Worm (Caenorhabditis elegans): ENCODE measurements around the gene T14G8.6.

The T14G8.6 gene

DNA sequence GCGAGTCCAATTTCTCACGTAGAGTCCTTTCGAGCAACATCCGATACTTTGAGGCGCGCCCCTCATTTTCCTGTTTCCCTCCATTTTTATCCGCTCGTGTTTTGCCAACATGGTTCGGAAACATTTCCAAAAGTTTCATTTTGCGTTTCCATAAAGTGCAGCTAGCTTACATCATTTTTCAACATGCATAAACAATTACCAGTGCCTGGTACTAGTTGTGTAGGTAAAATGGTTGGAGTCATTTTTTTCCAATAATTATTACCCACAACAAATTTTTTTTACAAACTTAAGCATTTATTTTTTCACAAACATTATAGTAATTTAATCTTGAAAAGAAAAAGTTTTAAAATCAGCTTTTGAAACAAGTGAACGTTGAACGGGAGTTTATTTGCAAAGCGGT is 46.1 kb upstream of the T14G8.6 start:
- TF ChIP-seq mdl-1 (tag; optimal IDR thresholded peaks at IDR 0.05) = no peak
- TF ChIP-seq aha-1 (tag) = peak; percentile 66
- no peak for TF ChIP-seq hlh-11 (tag; optimal IDR thresholded peaks at IDR 0.05)

DNA sequence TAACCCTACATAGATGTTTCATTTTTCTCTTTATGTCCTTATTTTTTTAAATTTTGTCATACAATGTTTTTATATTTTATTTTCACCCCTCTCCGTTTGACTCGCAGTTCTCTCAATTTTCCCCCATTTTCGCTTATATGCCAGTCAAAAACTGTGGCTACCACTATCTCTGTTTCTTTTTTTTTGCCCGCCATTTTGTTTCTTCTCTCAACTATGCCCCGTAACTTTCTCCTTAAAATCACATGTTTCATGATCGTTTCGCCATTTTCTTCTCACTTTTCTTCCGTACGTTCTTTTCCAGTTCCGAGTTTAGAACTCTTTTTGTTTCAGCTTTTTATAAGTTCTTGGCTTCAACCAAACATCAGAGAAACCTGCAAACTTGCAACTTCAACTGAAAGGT is 44.9 kb upstream of the T14G8.6 start, which contains the start of gene pqn-18:
Gene pqn-18, plus strand, starts transcription at position 331 of the 400 bp plus-strand sequence.
- TF ChIP-seq hlh-30 (tag; optimal IDR thresholded peaks at IDR 0.05; ENCODE audit: insufficient read depth) (peak; percentile 34), lim-7 (GFP tag; IDR thresholded peaks at IDR 0.05) (no peak), daf-16 (GFP tag; optimal IDR thresholded peaks at IDR 0.05) (no peak), daf-16 (tag; optimal IDR thresholded peaks at IDR 0.05) (no peak), R02D3.7 (tag; optimal IDR thresholded peaks at IDR 0.05) (no peak), dmd-6 (GFP tag; IDR thresholded peaks at IDR 0.05) (peak; percentile 45; the same call in 1 of the 2 replicates), unc-62 (GFP tag; optimal IDR thresholded peaks at IDR 0.05 in 1 of 2) (peak in 1 of 2 experiments; percentile 66), unc-62 (tag; optimal IDR thresholded peaks at IDR 0.05) (no peak), ZK337.2 (GFP tag; IDR thresholded peaks at IDR 0.05) (no peak), mep-1 (tag; optimal IDR thresholded peaks at IDR 0.05) (peak; percentile 24), F49E8.2 (tag; optimal IDR thresholded peaks at IDR 0.05; ENCODE audit: borderline replicate concordance) (no peak), nhr-28 (tag; optimal IDR thresholded peaks at IDR 0.05) (peak; percentile 72), lin-39 (tag; optimal IDR thresholded peaks at IDR 0.05) (no peak), mdl-1 (tag; optimal IDR thresholded peaks at IDR 0.05) (peak in 1 of 2 experiments; percentile 13)

DNA sequence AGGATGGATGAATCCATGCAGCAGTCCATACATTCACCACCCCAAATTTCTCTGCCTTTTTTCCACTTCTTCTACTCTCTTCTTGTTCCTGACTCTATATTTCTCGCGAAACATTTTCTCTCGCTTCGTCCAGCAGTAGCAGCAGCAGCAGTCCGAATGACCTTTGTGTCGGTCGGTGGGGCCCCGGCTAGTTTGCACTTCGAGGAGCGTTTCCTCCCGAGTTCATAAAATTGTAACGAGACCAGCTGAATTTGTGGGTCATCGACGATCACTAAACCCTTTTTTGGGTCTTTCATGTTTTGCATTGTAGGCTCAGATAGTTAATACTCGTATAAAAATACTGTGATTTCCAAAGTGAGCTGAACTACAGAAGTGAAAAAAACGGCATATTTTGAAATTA is 41.2 kb upstream of the T14G8.6 start:
- TF ChIP-seq T26A8.4 (GFP tag; IDR thresholded peaks at IDR 0.05) = no peak
- 0 out of 2 replicates have a peak, but pooled peaks have one; percentile 37 for TF ChIP-seq vab-7 (GFP tag; IDR thresholded peaks at IDR 0.05)
- no peak for TF ChIP-seq cey-2 (tag; optimal IDR thresholded peaks at IDR 0.05; ENCODE audit: borderline replicate concordance, insufficient read depth)
- no peak for TF ChIP-seq lin-13 (GFP tag; optimal IDR thresholded peaks at IDR 0.05)
- no peak for TF ChIP-seq zip-11 (GFP tag; IDR thresholded peaks at IDR 0.05)
- TF ChIP-seq dve-1 (tag; optimal IDR thresholded peaks at IDR 0.05; ENCODE audit: insufficient read depth) = no peak
- TF ChIP-seq nhr-77 (tag; optimal IDR thresholded peaks at IDR 0.05) = no peak
- TF ChIP-seq Y75B8A.6 (GFP tag; IDR thresholded peaks at IDR 0.05) = no peak
- TF ChIP-seq nhr-102 (tag; optimal IDR thresholded peaks at IDR 0.05) = no peak
- TF ChIP-seq attf-4 (tag; optimal IDR thresholded peaks at IDR 0.05) = no peak
- no peak for TF ChIP-seq spr-3 (GFP tag; optimal IDR thresholded peaks at IDR 0.05)
- peak; percentile 90 for TF ChIP-seq aha-1 (tag)
- no peak for TF ChIP-seq ceh-28 (tag; optimal IDR thresholded peaks at IDR 0.05)
- TF ChIP-seq nhr-10 (tag; optimal IDR thresholded peaks at IDR 0.05) = no peak
- no peak for TF ChIP-seq mxl-2 (GFP tag; conservative IDR thresholded peaks at IDR 0.05)
- peak; percentile 22; the same call in 1 of the 2 replicates for TF ChIP-seq hmg-1.1 (GFP tag; IDR thresholded peaks at IDR 0.05)
- TF ChIP-seq rbr-2 (tag; optimal IDR thresholded peaks at IDR 0.05) = no peak
- TF ChIP-seq nhr-76 (tag; optimal IDR thresholded peaks at IDR 0.05) = no peak
- no peak for TF ChIP-seq dmd-8 (GFP tag; IDR thresholded peaks at IDR 0.05)
- TF ChIP-seq duxl-1 (tag; optimal IDR thresholded peaks at IDR 0.05; ENCODE audit: poor library complexity) = no peak

DNA sequence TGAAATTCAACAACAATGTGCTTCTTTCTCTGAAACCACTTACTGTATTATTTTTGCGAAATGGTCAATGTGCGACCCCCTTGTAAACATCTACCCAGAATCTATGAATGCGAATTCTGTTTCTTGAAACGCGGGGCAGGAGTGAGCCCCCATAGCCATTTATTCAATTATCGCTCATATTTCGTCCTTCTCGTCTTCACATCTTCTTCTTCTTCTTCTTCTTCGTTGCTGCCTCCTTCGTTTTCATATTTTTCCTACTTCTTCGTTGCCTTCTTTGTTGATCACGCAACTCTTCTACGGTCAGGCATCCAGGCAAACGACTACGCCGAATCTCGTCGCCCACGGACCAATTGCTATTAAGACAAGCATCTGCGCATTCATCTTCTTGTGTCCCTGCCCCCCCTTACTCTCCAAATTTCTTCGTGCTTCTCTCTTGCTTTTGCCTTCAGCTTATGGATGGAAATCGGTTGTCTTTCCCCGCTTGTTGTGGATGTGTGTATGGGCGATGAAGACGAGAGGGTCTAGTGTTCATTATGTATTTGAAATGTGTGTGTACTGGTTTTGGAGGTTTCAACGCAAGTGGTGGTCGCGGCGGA is 39.5 kb upstream of the T14G8.6 start:
- TF ChIP-seq ztf-7 (tag; optimal IDR thresholded peaks at IDR 0.05) = no peak
- TF ChIP-seq aha-1 (tag) = no peak
- TF ChIP-seq unc-130 (GFP tag; optimal IDR thresholded peaks at IDR 0.05) = no peak
- TF ChIP-seq pqm-1 (tag; optimal IDR thresholded peaks at IDR 0.05) = no peak
